Worm (Caenorhabditis elegans) whole organism, L2 larva: ENCODE data around the gene col-173.

ENCODE experiments used
- C34F6.9 ChIP-seq: fragments of 150-350 bp; optimal IDR thresholded peaks from 2 replicates; lab custom pipeline; 2014; ENCODE audit warnings: missing biosample characterization, missing genetic modification characterization
- nhr-10 ChIP-seq: sonication (generic microtip); optimal IDR thresholded peaks from 2 replicates; lab custom pipeline; 2017; ENCODE audit warnings: missing biosample characterization, missing genetic modification characterization

ce11 chrX:6924461-6924860 is 47.1 kb upstream of the col-173 start, which contains the start of gene otpl-3:
- TF ChIP-seq nhr-10, result no peak
- TF ChIP-seq C34F6.9 (tag; lab: Kevin White, UChicago), result no peak
